Fruit fly (Drosophila melanogaster) whole organism, embryonic: ENCODE results near the gene CG15143.

Experiments used
- Adf1 ChIP-seq: fragments of 200-800 bp; sonication (Bioruptor generic); IDR thresholded peaks from 2 replicates; pipeline ENCODE4 v1.3.6; 2022; ENCODE audit warnings: missing biosample characterization, missing genetic modification characterization
- CG11093 ChIP-seq: fragments of 200-800 bp; sonication (Bioruptor generic); IDR thresholded peaks from 3 replicates; pipeline ENCODE4 v1.3.6; 2022; ENCODE audit warnings: missing biosample characterization, missing genetic modification characterization
- CG11504 ChIP-seq: fragments of 200-800 bp; sonication (Bioruptor generic); optimal IDR thresholded peaks from 3 replicates; lab custom pipeline; 2019; ENCODE audit warnings: missing biosample characterization, mild to moderate bottlenecking, missing genetic modification characterization, moderate library complexity
- CG1233 ChIP-seq: fragments of 200-800 bp; sonication (Bioruptor generic); optimal IDR thresholded peaks from 4 replicates; lab custom pipeline; 2018; ENCODE audit warnings: missing biosample characterization, mild to moderate bottlenecking, missing genetic modification characterization
- CG13894 ChIP-seq: fragments of 200-800 bp; sonication (Bioruptor generic); optimal IDR thresholded peaks from 3 replicates; lab custom pipeline; 2018; ENCODE audit warnings: missing biosample characterization, mild to moderate bottlenecking, missing genetic modification characterization, moderate library complexity
- CG16813 ChIP-seq: fragments of 200-800 bp; sonication (Bioruptor generic); IDR thresholded peaks from 3 replicates; pipeline ENCODE4 v1.3.6; 2022; ENCODE audit warnings: missing biosample characterization, missing genetic modification characterization; ENCODE audit not compliant: partially characterized antibody
- CG17829 ChIP-seq: fragments of 200-800 bp; optimal IDR thresholded peaks from 2 replicates; lab custom pipeline; 2019; ENCODE audit warnings: missing biosample characterization, mild to moderate bottlenecking, missing genetic modification characterization, moderate library complexity
- CG18599 ChIP-seq: fragments of 200-800 bp; sonication (Bioruptor generic); optimal IDR thresholded peaks from 3 replicates; lab custom pipeline; 2017; ENCODE audit warnings: missing biosample characterization, missing genetic modification characterization, mild to moderate bottlenecking, moderate library complexity, missing genetic modification reagents
- CG2678 ChIP-seq: fragments of 200-800 bp; sonication (Bioruptor generic); optimal IDR thresholded peaks from 3 replicates; lab custom pipeline; 2019; ENCODE audit warnings: missing biosample characterization, mild to moderate bottlenecking, missing genetic modification characterization, moderate library complexity
- CG4360 ChIP-seq: fragments of 200-800 bp; sonication (Bioruptor generic); IDR thresholded peaks from 2 replicates; pipeline ENCODE4 v1.3.6; 2022; ENCODE audit warnings: missing biosample characterization, missing genetic modification characterization
- Deaf1 ChIP-seq: fragments of 200-800 bp; optimal IDR thresholded peaks from 3 replicates; lab custom pipeline; 2019; ENCODE audit warnings: missing biosample characterization, mild to moderate bottlenecking, missing genetic modification characterization, moderate library complexity
- Dek ChIP-seq: fragments of 200-800 bp; sonication (Bioruptor generic); optimal IDR thresholded peaks from 3 replicates; lab custom pipeline; 2019; ENCODE audit warnings: missing biosample characterization, mild to moderate bottlenecking, missing genetic modification characterization, moderate library complexity
- H15 ChIP-seq: fragments of 200-800 bp; sonication (Bioruptor generic); IDR thresholded peaks from 3 replicates; pipeline ENCODE4 v1.3.6; 2022; ENCODE audit warnings: missing biosample characterization, missing genetic modification characterization
- HLH54F ChIP-seq: fragments of 200-800 bp; sonication (Bioruptor generic); optimal IDR thresholded peaks from 3 replicates; lab custom pipeline; 2016; ENCODE audit warnings: missing biosample characterization, missing genetic modification characterization
- Hey ChIP-seq: fragments of 200-800 bp; sonication (Bioruptor generic); optimal IDR thresholded peaks from 3 replicates; lab custom pipeline; 2018; ENCODE audit warnings: missing biosample characterization, mild to moderate bottlenecking, missing genetic modification characterization
- HmgD ChIP-seq: fragments of 200-800 bp; sonication (Bioruptor generic); optimal IDR thresholded peaks from 3 replicates; lab custom pipeline; 2016; ENCODE audit warnings: missing biosample characterization, missing genetic modification characterization
- Sry-β ChIP-seq: fragments of 200-800 bp; sonication (Bioruptor generic); optimal IDR thresholded peaks from 2 replicates; lab custom pipeline; 2018; ENCODE audit warnings: missing biosample characterization, mild to moderate bottlenecking, missing genetic modification characterization, moderate library complexity
- YL-1 ChIP-seq: fragments of 200-800 bp; sonication (Bioruptor generic); optimal IDR thresholded peaks from 3 replicates; lab custom pipeline; 2017; ENCODE audit warnings: missing biosample characterization, mild to moderate bottlenecking, missing genetic modification characterization
- abd-A ChIP-seq: fragments of 200-800 bp; sonication (Bioruptor generic); optimal IDR thresholded peaks from 3 replicates; lab custom pipeline; 2019; ENCODE audit warnings: missing biosample characterization, mild to moderate bottlenecking, missing genetic modification characterization, moderate library complexity
- ase ChIP-seq: fragments of 200-800 bp; sonication (Bioruptor generic); IDR thresholded peaks from 3 replicates; pipeline ENCODE4 v1.3.6; 2022; ENCODE audit warnings: missing biosample characterization, missing genetic modification characterization
- ato ChIP-seq: fragments of 200-800 bp; sonication (Bioruptor generic); IDR thresholded peaks from 2 replicates; pipeline ENCODE4 v1.3.6; 2022; ENCODE audit warnings: missing biosample characterization, missing genetic modification characterization; ENCODE audit not compliant: partially characterized antibody
- cg ChIP-seq: fragments of 200-800 bp; sonication (Bioruptor generic); optimal IDR thresholded peaks from 3 replicates; lab custom pipeline; 2019; ENCODE audit warnings: missing biosample characterization, mild to moderate bottlenecking, missing genetic modification characterization, moderate library complexity
- chinmo ChIP-seq: fragments of 200-800 bp; sonication (Bioruptor generic); IDR thresholded peaks from 4 replicates; pipeline ENCODE4 v1.3.6; 2022; ENCODE audit warnings: missing biosample characterization, missing genetic modification characterization; ENCODE audit not compliant: partially characterized antibody
- crol ChIP-seq: fragments of 200-800 bp; sonication (Bioruptor generic); IDR thresholded peaks from 2 replicates; pipeline ENCODE4 v1.3.6; 2022; ENCODE audit warnings: missing biosample characterization, missing genetic modification characterization
- dpn ChIP-seq, 2 experiments: fragments of 200-800 bp; sonication (Bioruptor generic); optimal IDR thresholded peaks; 3 replicates each; lab custom pipeline; 2016; ENCODE audit warnings: missing biosample characterization in 2 of 2, missing genetic modification characterization in 2 of 2
- dysf ChIP-seq: fragments of 200-800 bp; sonication (Bioruptor generic); IDR thresholded peaks from 3 replicates; pipeline ENCODE4 v1.3.6; 2022; ENCODE audit warnings: missing biosample characterization, missing genetic modification characterization
- en ChIP-seq: fragments of 200-800 bp; sonication (Bioruptor generic); optimal IDR thresholded peaks from 2 replicates; lab custom pipeline; 2016; ENCODE audit warnings: missing biosample characterization, missing genetic modification characterization
- esg ChIP-seq: fragments of 200-800 bp; sonication (Bioruptor generic); conservative IDR thresholded peaks from 2 replicates; pipeline ENCODE4 v1.3.6; 2022; ENCODE audit warnings: missing biosample characterization, missing genetic modification characterization
- eve ChIP-seq, 2 experiments: fragments of >200 bp; optimal IDR thresholded peaks; 2 replicates each; lab custom pipeline; 2017; ENCODE audit warnings: missing biosample characterization in 2 of 2, missing genetic modification characterization in 2 of 2
- fd3F ChIP-seq: fragments of 200-800 bp; sonication (Bioruptor generic); optimal IDR thresholded peaks from 2 replicates; lab custom pipeline; 2018; ENCODE audit warnings: missing biosample characterization, mild to moderate bottlenecking, missing genetic modification characterization, moderate library complexity
- fru ChIP-seq: fragments of >200 bp; optimal IDR thresholded peaks from 2 replicates; lab custom pipeline; 2017
- lov ChIP-seq, 2 experiments: fragments of 200-800 bp in 1 of 2; fragments of >200 bp in 1 of 2; sonication (Bioruptor generic) in 1 of 2; IDR thresholded peaks in 1 of 2; optimal IDR thresholded peaks in 1 of 2; 2 replicates in 1 of 2; 3 replicates in 1 of 2; pipeline versions ENCODE4 v1.3.6 to Lab custom; 2017 to 2022; ENCODE audit warnings: missing biosample characterization in 1 of 2, missing genetic modification characterization in 1 of 2
- mam ChIP-seq: fragments of 200-800 bp; sonication (Bioruptor generic); optimal IDR thresholded peaks from 3 replicates; lab custom pipeline; 2016; ENCODE audit warnings: missing biosample characterization, missing genetic modification characterization
- nerfin-1 ChIP-seq: fragments of 200-800 bp; sonication (Bioruptor generic); optimal IDR thresholded peaks from 3 replicates; lab custom pipeline; 2019; ENCODE audit warnings: missing biosample characterization, mild to moderate bottlenecking, missing genetic modification characterization, moderate library complexity
- pan ChIP-seq, 4 experiments: fragments of >200 bp in 3 of 4; fragments of 200-800 bp in 1 of 4; sonication (Bioruptor generic) in 1 of 4; optimal IDR thresholded peaks in 3 of 4; IDR thresholded peaks in 1 of 4; 2 replicates each; pipeline versions ENCODE4 v1.3.6 to Lab custom; 2017 to 2022; ENCODE audit warnings: missing biosample characterization in 2 of 4, missing genetic modification characterization in 2 of 4, mixed read lengths in 1 of 4
- pb ChIP-seq: fragments of 200-800 bp; sonication (Bioruptor generic); optimal IDR thresholded peaks from 3 replicates; lab custom pipeline; 2016; ENCODE audit warnings: missing biosample characterization, missing genetic modification characterization
- pita ChIP-seq: fragments of 200-800 bp; sonication (Bioruptor generic); optimal IDR thresholded peaks from 2 replicates; lab custom pipeline; 2017; ENCODE audit warnings: missing biosample characterization, mild to moderate bottlenecking, missing genetic modification characterization
- pros ChIP-seq: fragments of 200-800 bp; sonication (Bioruptor generic); optimal IDR thresholded peaks from 3 replicates; lab custom pipeline; 2019; ENCODE audit warnings: missing biosample characterization, mild to moderate bottlenecking, missing genetic modification characterization, moderate library complexity
- scrt ChIP-seq: fragments of 200-800 bp; sonication (Bioruptor generic); optimal IDR thresholded peaks from 2 replicates; lab custom pipeline; 2018; ENCODE audit warnings: missing biosample characterization, mild to moderate bottlenecking, missing genetic modification characterization, moderate library complexity
- seq ChIP-seq: fragments of 200-800 bp; sonication (Bioruptor generic); IDR thresholded peaks from 2 replicates; pipeline ENCODE4 v1.3.6; 2022; ENCODE audit warnings: missing biosample characterization, missing genetic modification characterization
- sqz ChIP-seq: fragments of 200-800 bp; sonication (Bioruptor generic); optimal IDR thresholded peaks from 3 replicates; lab custom pipeline; 2018; ENCODE audit warnings: missing biosample characterization, mild to moderate bottlenecking, missing genetic modification characterization
- vvl ChIP-seq: fragments of 200-800 bp; sonication (Bioruptor generic); IDR thresholded peaks from 2 replicates; pipeline ENCODE4 v1.3.6; 2022; ENCODE audit warnings: missing biosample characterization, missing genetic modification characterization
- z ChIP-seq: fragments of 200-800 bp; sonication (Bioruptor generic); IDR thresholded peaks from 3 replicates; pipeline ENCODE4 v1.3.6; 2022; ENCODE audit warnings: missing biosample characterization, missing genetic modification characterization
- zf30C ChIP-seq: fragments of 200-800 bp; sonication (Bioruptor generic); optimal IDR thresholded peaks from 3 replicates; lab custom pipeline; 2018; ENCODE audit warnings: missing biosample characterization, mild to moderate bottlenecking, missing genetic modification characterization

The CG15143 gene

DNA sequence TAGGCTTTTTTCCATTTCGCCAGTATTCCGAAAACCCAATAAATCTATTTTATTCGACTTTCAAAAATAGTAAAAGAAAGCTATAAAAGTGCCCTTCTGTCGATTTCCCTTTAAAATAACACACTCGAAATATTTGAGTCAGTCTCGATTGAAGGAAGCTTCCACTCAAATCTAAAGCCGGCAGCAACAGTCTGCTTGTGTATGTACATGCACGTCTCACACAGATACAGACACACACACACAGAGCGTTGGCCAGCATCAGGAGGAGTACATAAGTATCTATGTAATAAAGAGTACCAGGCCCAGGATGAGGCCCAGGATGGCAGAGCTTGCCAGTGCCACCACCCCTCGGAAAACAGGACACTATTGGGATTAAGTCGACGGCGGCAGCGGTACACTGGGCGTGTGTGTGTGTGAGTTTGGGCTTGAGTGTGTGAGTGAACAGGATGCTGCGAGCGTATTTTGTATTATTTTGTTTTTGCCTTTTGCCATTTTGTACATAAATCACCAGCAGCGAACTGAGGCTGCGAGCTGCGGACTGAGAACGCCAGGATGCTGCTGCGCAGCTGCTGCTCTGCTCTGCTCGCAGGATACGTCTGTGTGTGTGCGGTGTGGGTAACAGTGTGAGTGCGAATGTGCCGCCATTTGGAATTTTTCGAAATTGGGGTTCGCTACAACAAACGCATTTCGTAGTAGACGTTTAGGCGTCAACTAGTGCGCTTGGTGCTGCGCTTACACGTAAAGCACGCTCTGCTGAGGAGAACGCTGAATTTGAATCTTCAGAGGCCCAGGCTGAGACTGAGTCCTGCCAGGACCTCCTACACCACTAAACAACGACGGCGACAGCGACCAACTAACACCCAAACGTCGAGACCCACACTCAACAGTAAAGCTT is 36.0 kb upstream of the CG15143 start (continued):
- peak; percentile 7 for TF ChIP-seq Deaf1 (tag; lab: Kevin White, UChicago)
- TF ChIP-seq, all 482 proteins: peak for 28

DNA sequence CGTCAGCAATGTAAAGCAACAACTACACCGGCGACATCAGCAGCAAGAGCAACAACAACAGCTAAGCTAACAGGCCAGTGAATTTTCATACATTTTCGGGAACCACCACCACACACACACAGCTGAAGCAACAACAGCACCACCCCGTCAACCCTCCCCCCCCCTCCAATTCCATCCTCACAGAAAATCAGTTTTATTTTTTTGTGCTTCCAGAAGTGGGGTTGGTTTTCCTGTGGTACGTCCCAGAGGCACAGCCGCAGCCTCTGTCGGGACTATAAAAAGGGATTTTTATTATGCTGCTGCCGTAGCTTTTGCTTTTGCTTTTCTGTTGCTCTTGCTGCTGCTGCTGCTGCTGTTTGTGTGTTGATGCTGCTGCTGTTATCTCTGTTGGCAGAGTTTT is 34.9 kb upstream of the CG15143 start:
- TF ChIP-seq esg, result no peak
- peak; percentile 29 for TF ChIP-seq CG13894 (tag; lab: Kevin White, UChicago)
- no peak for TF ChIP-seq Hey
- TF ChIP-seq en (GFP tag; lab: Kevin White, UChicago), result no peak
- peak; percentile 85 for TF ChIP-seq Adf1 (GFP tag; lab: Robert Waterston, UW)
- TF ChIP-seq pros (GFP tag; lab: Kevin White, UChicago), result peak; percentile 9
- peak; percentile 87 for TF ChIP-seq crol
- peak; percentile 17 for TF ChIP-seq CG18599
- TF ChIP-seq CG1233 (GFP tag; lab: Kevin White, UChicago), result no peak
- TF ChIP-seq pan (optimal IDR thresholded peaks at IDR 0.05; lab: Kevin White, UChicago), result no peak
- no peak for TF ChIP-seq pan (GFP tag; optimal IDR thresholded peaks at IDR 0.05 in 1 of 2, IDR thresholded peaks at IDR 0.05 in 1 of 2)
- peak; percentile 69 for TF ChIP-seq CG11504 (tag; lab: Kevin White, UChicago)
- TF ChIP-seq z (GFP tag; lab: Robert Waterston, UW), result peak; percentile 77; the same call in 1 of the 3 replicates
- TF ChIP-seq CG17829 (tag; lab: Kevin White, UChicago), result no peak
- TF ChIP-seq CG4360 (GFP tag; lab: Robert Waterston, UW), result peak; percentile 77
- TF ChIP-seq vvl (GFP tag; lab: Robert Waterston, UW), result no peak
- peak; percentile 24; the same call in 1 of the 2 replicates for TF ChIP-seq seq (GFP tag; lab: Robert Waterston, UW)
- peak; percentile 63 for TF ChIP-seq sqz (GFP tag; lab: Kevin White, UChicago)
- no peak for TF ChIP-seq fru (lab: Kevin White, UChicago)
- no peak for TF ChIP-seq mam (GFP tag; lab: Kevin White, UChicago)
- no peak for TF ChIP-seq HmgD (GFP tag; lab: Kevin White, UChicago)
- TF ChIP-seq scrt, result peak; percentile 60
- TF ChIP-seq H15 (GFP tag; lab: Robert Waterston, UW), result 0 out of 3 replicates have a peak, but pooled peaks have one; percentile 24
- TF ChIP-seq cg, result peak; percentile 28
- TF ChIP-seq abd-A (tag; lab: Kevin White, UChicago), result peak; percentile 96
- peak; percentile 33 for TF ChIP-seq nerfin-1 (tag; lab: Kevin White, UChicago)
- no peak for TF ChIP-seq pb (GFP tag; lab: Kevin White, UChicago)

DNA sequence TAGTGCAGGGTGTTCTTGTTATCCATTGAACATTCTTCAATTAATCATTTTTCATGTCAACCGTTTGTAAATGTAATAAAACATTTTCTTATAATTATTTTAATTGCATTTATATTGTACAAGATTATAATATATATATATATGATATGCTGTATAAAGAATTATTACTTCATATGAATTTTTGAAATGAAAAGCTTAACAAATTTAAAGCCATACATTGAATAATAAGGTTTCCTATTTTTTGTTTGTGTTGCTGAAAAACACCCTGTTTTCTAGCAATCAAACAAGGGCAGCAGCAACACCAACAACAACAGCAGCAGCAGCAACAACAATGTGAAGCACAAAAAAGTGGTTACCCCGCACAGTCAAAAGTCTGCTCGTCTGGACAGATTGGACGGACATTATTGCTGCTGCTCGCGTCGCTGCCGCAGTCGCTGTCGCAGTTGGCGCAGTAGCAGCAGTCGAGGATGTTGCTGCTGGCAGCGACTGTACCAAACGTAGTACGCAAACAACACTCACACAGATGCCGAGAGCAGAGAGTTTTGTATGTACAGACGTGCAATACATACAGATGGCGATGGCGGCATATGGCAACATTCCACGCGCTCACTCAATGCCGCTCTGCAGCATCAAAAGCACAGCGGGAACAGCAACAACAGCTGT is 33.9 kb upstream of the CG15143 start:
- TF ChIP-seq lov (optimal IDR thresholded peaks at IDR 0.05; lab: Kevin White, UChicago) (no peak), lov (GFP tag; IDR thresholded peaks at IDR 0.05; lab: Robert Waterston, UW) (no peak), pita (no peak), cg (peak; percentile 57), pb (GFP tag; lab: Kevin White, UChicago) (no peak), eve (GFP tag; optimal IDR thresholded peaks at IDR 0.05; lab: Kevin White, UChicago) (no peak), YL-1 (GFP tag; lab: Kevin White, UChicago) (no peak), fd3F (GFP tag; lab: Kevin White, UChicago) (peak; percentile 41), Dek (peak; percentile 30), ato (GFP tag; lab: Robert Waterston, UW) (no peak), ase (GFP tag; lab: Robert Waterston, UW) (no peak), zf30C (no peak), chinmo (GFP tag; lab: Robert Waterston, UW) (no peak), CG16813 (GFP tag; lab: Robert Waterston, UW) (no peak), HLH54F (GFP tag; lab: Kevin White, UChicago) (no peak), Sry-β (GFP tag; lab: Kevin White, UChicago) (no peak), CG11093 (GFP tag; lab: Robert Waterston, UW) (no peak), dpn (GFP tag; optimal IDR thresholded peaks at IDR 0.05; lab: Kevin White, UChicago) (no peak), dysf (GFP tag; lab: Robert Waterston, UW) (no peak), CG2678 (tag; lab: Kevin White, UChicago) (peak; percentile 77)
